Fruit fly (Drosophila melanogaster) whole organism, embryonic: ENCODE measurements around the gene fru.

Experiments
- CG3281 ChIP-seq: fragments of 200-800 bp; sonication (Bioruptor generic); optimal IDR thresholded peaks from 3 replicates; lab custom pipeline; 2017; ENCODE audit warnings: missing biosample characterization, mild to moderate bottlenecking, missing genetic modification characterization
- MTF-1 ChIP-seq: fragments of 200-800 bp; sonication (Bioruptor generic); optimal IDR thresholded peaks from 2 replicates; lab custom pipeline; 2018; ENCODE audit warnings: missing biosample characterization, mild to moderate bottlenecking, missing genetic modification characterization, borderline replicate concordance
- Spps ChIP-seq: fragments of 200-800 bp; sonication (Bioruptor generic); optimal IDR thresholded peaks from 2 replicates; lab custom pipeline; 2018; ENCODE audit warnings: missing biosample characterization, mild to moderate bottlenecking, missing genetic modification characterization

- TF ChIP-seq Spps (tag; lab: Kevin White, UChicago) (no peak), CG3281 (GFP tag; lab: Kevin White, UChicago) (no peak), MTF-1 (no peak)
These were observed 96.2 kb downstream of the fru start for dm6 chr3R:18449188-18449587.
